Comparison of ENCODE assay signal across 2 fruit fly cellular contexts in the genomic region with DNA sequence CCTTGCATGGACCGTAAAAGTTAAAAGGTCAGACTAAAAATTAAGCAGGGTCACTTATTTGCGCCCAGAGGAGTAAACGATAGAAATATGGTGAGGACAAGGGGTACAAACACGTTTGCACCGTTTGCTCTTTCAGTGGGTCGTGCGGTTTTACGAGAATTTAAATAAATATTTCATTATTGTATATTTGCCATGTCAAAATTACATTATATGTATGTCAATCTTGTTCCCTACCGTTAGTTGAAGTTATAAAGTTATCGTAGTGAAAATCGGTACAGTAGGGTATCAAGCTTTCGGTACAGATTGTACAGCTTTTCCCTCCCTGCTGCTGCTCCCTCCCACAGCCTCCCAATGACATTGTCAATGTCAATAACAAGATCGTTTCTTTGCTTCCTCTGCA.
TF ChIP-seq lines count a peak whose summit lies in the region.

No protein-coding gene starts in this region.

TF ChIP-seq in whole organism, embryonic, 481 proteins besides CTCF, POLR2A, EP300 and RAD21 (continued from another document and continues in another):
- no peak for TF ChIP-seq CG10267 (tag; optimal IDR thresholded peaks at IDR 0.05; lab: Kevin White, UChicago)
- no peak for TF ChIP-seq prd (optimal IDR thresholded peaks at IDR 0.05; lab: Kevin White, UChicago)
- TF ChIP-seq prd (GFP tag; IDR thresholded peaks at IDR 0.05; lab: Robert Waterston, UW), result peak; percentile 44; the same call in 2 of the 3 replicates
- TF ChIP-seq Stat92E (GFP tag; optimal IDR thresholded peaks at IDR 0.05; lab: Kevin White, UChicago), result no peak
- TF ChIP-seq Lpt (GFP tag; optimal IDR thresholded peaks at IDR 0.05; lab: Kevin White, UChicago), result no peak
- TF ChIP-seq Sox102F (GFP tag; optimal IDR thresholded peaks at IDR 0.05; lab: Kevin White, UChicago), result peak; percentile 60
- peak; percentile 37; the same call in 1 of the 2 replicates for TF ChIP-seq CG14441 (GFP tag; IDR thresholded peaks at IDR 0.05; lab: Robert Waterston, UW)
- peak; percentile 8 for TF ChIP-seq CG30431 (GFP tag; optimal IDR thresholded peaks at IDR 0.05; lab: Kevin White, UChicago)
- no peak for TF ChIP-seq peb (GFP tag; IDR thresholded peaks at IDR 0.05; lab: Robert Waterston, UW)
- peak; percentile 20 for TF ChIP-seq CG3407 (GFP tag; optimal IDR thresholded peaks at IDR 0.05; lab: Kevin White, UChicago)
- TF ChIP-seq bsh (GFP tag; optimal IDR thresholded peaks at IDR 0.05; lab: Kevin White, UChicago), result peak in 1 of 2 experiments; percentile 63
- no peak for TF ChIP-seq pan (optimal IDR thresholded peaks at IDR 0.05; lab: Kevin White, UChicago)
- TF ChIP-seq pan (GFP tag; optimal IDR thresholded peaks at IDR 0.05 in 1 of 2, IDR thresholded peaks at IDR 0.05 in 1 of 2), result peak in 1 of 2 experiments; percentile 25
- TF ChIP-seq D19A (tag; optimal IDR thresholded peaks at IDR 0.05; lab: Kevin White, UChicago), result peak; percentile 72
- TF ChIP-seq ttk (GFP tag; IDR thresholded peaks at IDR 0.05; lab: Robert Waterston, UW), result peak; percentile 32; the same call in 1 of the 2 replicates
- peak; percentile 88 for TF ChIP-seq sens (GFP tag; lab: Kevin White, UChicago)
- TF ChIP-seq esg (GFP tag; conservative IDR thresholded peaks at IDR 0.05; lab: Robert Waterston, UW), result peak; percentile 31
- TF ChIP-seq YL-1 (GFP tag; optimal IDR thresholded peaks at IDR 0.05; lab: Kevin White, UChicago), result no peak
- TF ChIP-seq CG14014 (GFP tag; IDR thresholded peaks at IDR 0.05; lab: Robert Waterston, UW), result 0 out of 2 replicates have a peak, but pooled peaks have one; percentile 17
- peak; percentile 36; the same call in 1 of the 2 replicates for TF ChIP-seq CG31441 (GFP tag; IDR thresholded peaks at IDR 0.05; lab: Robert Waterston, UW)
- peak; percentile 27 for TF ChIP-seq CG15269 (tag; optimal IDR thresholded peaks at IDR 0.05; lab: Kevin White, UChicago)
- peak; percentile 65; the same call in 1 of the 2 replicates for TF ChIP-seq Drgx (GFP tag; IDR thresholded peaks at IDR 0.05; lab: Robert Waterston, UW)
- TF ChIP-seq CG4730 (GFP tag; IDR thresholded peaks at IDR 0.05; lab: Robert Waterston, UW), result 0 out of 2 replicates have a peak, but pooled peaks have one; percentile 8
- 0 out of 2 replicates have a peak, but pooled peaks have one; percentile 12 for TF ChIP-seq E2f2 (GFP tag; IDR thresholded peaks at IDR 0.05; lab: Robert Waterston, UW)
- no peak for TF ChIP-seq CG8089 (GFP tag; optimal IDR thresholded peaks at IDR 0.05; lab: Kevin White, UChicago)
- no peak for TF ChIP-seq croc (GFP tag; conservative IDR thresholded peaks at IDR 0.05; lab: Robert Waterston, UW)
- peak; percentile 64; the same call in 1 of the 2 replicates for TF ChIP-seq Ada2b (GFP tag; IDR thresholded peaks at IDR 0.05; lab: Robert Waterston, UW)
- TF ChIP-seq Eip74EF (GFP tag; optimal IDR thresholded peaks at IDR 0.05; lab: Kevin White, UChicago), result no peak
- no peak for TF ChIP-seq CG4282 (GFP tag; optimal IDR thresholded peaks at IDR 0.05; lab: Kevin White, UChicago)
- TF ChIP-seq otp (GFP tag; IDR thresholded peaks at IDR 0.05; lab: Robert Waterston, UW), result peak; percentile 44; the same call in 1 of the 3 replicates
- TF ChIP-seq da (GFP tag; optimal IDR thresholded peaks at IDR 0.05; lab: Kevin White, UChicago), result no peak
- 0 out of 3 replicates have a peak, but pooled peaks have one; percentile 11 for TF ChIP-seq so (GFP tag; IDR thresholded peaks at IDR 0.05; lab: Robert Waterston, UW)
- no peak for TF ChIP-seq ind (GFP tag; optimal IDR thresholded peaks at IDR 0.05; lab: Kevin White, UChicago)
- peak; percentile 14 for TF ChIP-seq Xbp1 (GFP tag; optimal IDR thresholded peaks at IDR 0.05; lab: Kevin White, UChicago)
- peak; percentile 42 for TF ChIP-seq az2 (GFP tag; optimal IDR thresholded peaks at IDR 0.05; lab: Kevin White, UChicago)
- peak; percentile 51 for TF ChIP-seq Ptx1 (GFP tag; IDR thresholded peaks at IDR 0.05; lab: Robert Waterston, UW)
- no peak for TF ChIP-seq CG8765 (GFP tag; IDR thresholded peaks at IDR 0.05; lab: Robert Waterston, UW)
- 0 out of 2 replicates have a peak, but pooled peaks have one; percentile 40 for TF ChIP-seq chm (GFP tag; IDR thresholded peaks at IDR 0.05; lab: Robert Waterston, UW)
- no peak for TF ChIP-seq sc (optimal IDR thresholded peaks at IDR 0.05; lab: Kevin White, UChicago)
- no peak for TF ChIP-seq sc (GFP tag; optimal IDR thresholded peaks at IDR 0.05; lab: Kevin White, UChicago)
- no peak for TF ChIP-seq cato (GFP tag; optimal IDR thresholded peaks at IDR 0.05; lab: Kevin White, UChicago; ENCODE audit: borderline replicate concordance)
- TF ChIP-seq crol (GFP tag; IDR thresholded peaks at IDR 0.05; lab: Robert Waterston, UW), result 0 out of 2 replicates have a peak, but pooled peaks have one; percentile 20
- TF ChIP-seq Awh (GFP tag; IDR thresholded peaks at IDR 0.05; lab: Robert Waterston, UW), result 0 out of 2 replicates have a peak, but pooled peaks have one; percentile 19
- TF ChIP-seq Xrp1 (GFP tag; IDR thresholded peaks at IDR 0.05; lab: Robert Waterston, UW), result peak; percentile 19; the same call in 1 of the 2 replicates
- no peak for TF ChIP-seq org-1 (GFP tag; optimal IDR thresholded peaks at IDR 0.05; lab: Kevin White, UChicago)
- no peak for TF ChIP-seq Side (GFP tag; optimal IDR thresholded peaks at IDR 0.05; lab: Kevin White, UChicago)
- TF ChIP-seq gem (tag; optimal IDR thresholded peaks at IDR 0.05; lab: Kevin White, UChicago), result peak; percentile 53
- peak; percentile 49 for TF ChIP-seq CG2875 (GFP tag; optimal IDR thresholded peaks at IDR 0.05; lab: Kevin White, UChicago)
- no peak for TF ChIP-seq Camta (GFP tag; optimal IDR thresholded peaks at IDR 0.05; lab: Kevin White, UChicago)
- peak; percentile 48 for TF ChIP-seq phol (tag; optimal IDR thresholded peaks at IDR 0.05; lab: Kevin White, UChicago)
- 0 out of 2 replicates have a peak, but pooled peaks have one; percentile 6 for TF ChIP-seq Rfx (GFP tag; IDR thresholded peaks at IDR 0.05; lab: Robert Waterston, UW)
- peak; percentile 10 for TF ChIP-seq CG12659 (GFP tag; optimal IDR thresholded peaks at IDR 0.05; lab: Kevin White, UChicago)
- TF ChIP-seq aop (GFP tag; IDR thresholded peaks at IDR 0.05; lab: Robert Waterston, UW), result no peak
- TF ChIP-seq CG1529 (GFP tag; optimal IDR thresholded peaks at IDR 0.05; lab: Kevin White, UChicago), result peak; percentile 28
- TF ChIP-seq Sox100B (GFP tag; optimal IDR thresholded peaks at IDR 0.05; lab: Kevin White, UChicago), result peak; percentile 35
- TF ChIP-seq CG1603 (tag; optimal IDR thresholded peaks at IDR 0.05; lab: Kevin White, UChicago), result peak; percentile 53
- TF ChIP-seq HLH3B (GFP tag; IDR thresholded peaks at IDR 0.05; lab: Robert Waterston, UW), result 0 out of 2 replicates have a peak, but pooled peaks have one; percentile 40
- TF ChIP-seq CG10431 (GFP tag; optimal IDR thresholded peaks at IDR 0.05; lab: Kevin White, UChicago), result no peak
- peak; percentile 35 for TF ChIP-seq CG7839 (tag; optimal IDR thresholded peaks at IDR 0.05; lab: Kevin White, UChicago)
- no peak for TF ChIP-seq CG9876 (GFP tag; optimal IDR thresholded peaks at IDR 0.05; lab: Kevin White, UChicago)

TF ChIP-seq in whole organism, prepupa, 60 proteins besides CTCF, POLR2A, EP300 and RAD21 (continued from another document):
- TF ChIP-seq CG1621 (tag; optimal IDR thresholded peaks at IDR 0.05; lab: Kevin White, UChicago) (peak; percentile 38), Sox102F (GFP tag; optimal IDR thresholded peaks at IDR 0.05; lab: Kevin White, UChicago) (peak; percentile 11), Smox (GFP tag; optimal IDR thresholded peaks at IDR 0.05; lab: Kevin White, UChicago) (peak; percentile 13), CG6808 (GFP tag; optimal IDR thresholded peaks at IDR 0.05; lab: Kevin White, UChicago) (no peak), Ets96B (tag; optimal IDR thresholded peaks at IDR 0.05; lab: Kevin White, UChicago) (no peak), CG3919 (GFP tag; optimal IDR thresholded peaks at IDR 0.05; lab: Kevin White, UChicago) (peak; percentile 20), CG8119 (GFP tag; IDR thresholded peaks at IDR 0.05; lab: Robert Waterston, UW) (peak; percentile 82), pdm3 (GFP tag; optimal IDR thresholded peaks at IDR 0.05; lab: Kevin White, UChicago) (peak; percentile 37), topi (GFP tag; optimal IDR thresholded peaks at IDR 0.05; lab: Kevin White, UChicago) (peak; percentile 43), Gug (GFP tag; IDR thresholded peaks at IDR 0.05; lab: Robert Waterston, UW) (peak; percentile 71), esn (GFP tag; optimal IDR thresholded peaks at IDR 0.05; lab: Kevin White, UChicago) (peak; percentile 33), CG11762 (GFP tag; optimal IDR thresholded peaks at IDR 0.05; lab: Kevin White, UChicago; ENCODE audit: insufficient read depth) (no peak), Blimp-1 (GFP tag; optimal IDR thresholded peaks at IDR 0.05; lab: Kevin White, UChicago) (no peak), CG6792 (GFP tag; optimal IDR thresholded peaks at IDR 0.05; lab: Kevin White, UChicago) (peak; percentile 18), Lpt (GFP tag; optimal IDR thresholded peaks at IDR 0.05; lab: Kevin White, UChicago) (no peak), Eip78C (GFP tag; lab: Kevin White, UChicago) (peak; percentile 90), eg (GFP tag; IDR thresholded peaks at IDR 0.05; lab: Robert Waterston, UW) (peak; percentile 77), salr (GFP tag; optimal IDR thresholded peaks at IDR 0.05; lab: Kevin White, UChicago) (peak; percentile 23 to 34), Eip75B (GFP tag; optimal IDR thresholded peaks at IDR 0.05; lab: Kevin White, UChicago) (peak; percentile 34), Ets21C (GFP tag; optimal IDR thresholded peaks at IDR 0.05; lab: Kevin White, UChicago) (no peak), fd59A (GFP tag; optimal IDR thresholded peaks at IDR 0.05; lab: Kevin White, UChicago) (peak; percentile 5), CG15336 (GFP tag; IDR thresholded peaks at IDR 0.05; lab: Robert Waterston, UW) (peak; percentile 83), net (GFP tag; optimal IDR thresholded peaks at IDR 0.05; lab: Kevin White, UChicago) (peak; percentile 4)
